Worm (Caenorhabditis elegans) whole organism, L4 larva: ENCODE results near the gene qdpr-1.
"Not testable (repeated sequence)": the region's sequence is repeated elsewhere in the genome, so short reads cannot be mapped to it uniquely, and the experiment has no call there.

Experiments
- D1046.2 ChIP-seq: fragments of 200-800 bp; sonication (Bioruptor generic); IDR thresholded peaks from 2 replicates; pipeline ENCODE4 v1.3.6; 2022; ENCODE audit warnings: missing genetic modification characterization, missing compliant biosample characterization
- F37D6.2 ChIP-seq: sonication (generic microtip); optimal IDR thresholded peaks from 2 replicates; lab custom pipeline; 2016; ENCODE audit warnings: mild to moderate bottlenecking, missing genetic modification characterization, missing compliant biosample characterization
- F44E2.7 ChIP-seq: fragments of 200-800 bp; sonication (Bioruptor generic); IDR thresholded peaks from 2 replicates; pipeline ENCODE4 v2.1.2; 2022; ENCODE audit warnings: missing genetic modification characterization, missing compliant biosample characterization
- T20F7.1 ChIP-seq: fragments of 200-800 bp; sonication (Bioruptor generic); optimal IDR thresholded peaks from 2 replicates; lab custom pipeline; 2018; ENCODE audit warnings: mild to moderate bottlenecking, missing genetic modification characterization, missing compliant biosample characterization
- T26A8.4 ChIP-seq: fragments of 200-800 bp; sonication (Bioruptor generic); IDR thresholded peaks from 2 replicates; pipeline ENCODE4 v1.3.6; 2022; ENCODE audit warnings: missing genetic modification characterization, missing compliant biosample characterization
- Y5F2A.4 ChIP-seq: fragments of 200-800 bp; sonication (Bioruptor generic); optimal IDR thresholded peaks from 2 replicates; lab custom pipeline; 2018; ENCODE audit warnings: mild to moderate bottlenecking, missing genetic modification characterization, missing compliant biosample characterization
- ceh-20 ChIP-seq: fragments of 200-800 bp; sonication (Bioruptor generic); IDR thresholded peaks from 2 replicates; pipeline ENCODE4 v1.3.6; 2022; ENCODE audit warnings: missing genetic modification reagents, missing genetic modification characterization, missing compliant biosample characterization
- ceh-32 ChIP-seq: sonication (generic microtip); optimal IDR thresholded peaks from 2 replicates; lab custom pipeline; 2016; ENCODE audit warnings: mild to moderate bottlenecking, missing genetic modification characterization, missing compliant biosample characterization; ENCODE audit not compliant: poor library complexity
- ceh-82 ChIP-seq: sonication (generic microtip); optimal IDR thresholded peaks from 2 replicates; lab custom pipeline; 2017; ENCODE audit warnings: missing biosample characterization, missing genetic modification characterization
- ctbp-1 ChIP-seq: fragments of 200-800 bp; sonication (Bioruptor generic); IDR thresholded peaks from 2 replicates; pipeline ENCODE4 v1.3.6; 2022; ENCODE audit warnings: missing genetic modification reagents, missing genetic modification characterization, missing compliant biosample characterization
- daf-12 ChIP-seq: fragments of 150-350 bp; optimal IDR thresholded peaks from 2 replicates; lab custom pipeline; 2014; ENCODE audit warnings: missing biosample characterization, missing genetic modification reagents, missing genetic modification characterization
- dpl-1 ChIP-seq: fragments of 150-350 bp; optimal IDR thresholded peaks from 2 replicates; lab custom pipeline; 2014; ENCODE audit warnings: missing biosample characterization, missing genetic modification reagents, missing genetic modification characterization
- egl-43 ChIP-seq: fragments of 200-800 bp; sonication (Bioruptor generic); IDR thresholded peaks from 2 replicates; pipeline ENCODE4 v1.3.6; 2022; ENCODE audit warnings: missing genetic modification reagents, missing genetic modification characterization, missing compliant biosample characterization
- fkh-10 ChIP-seq: fragments of 150-350 bp; optimal IDR thresholded peaks from 2 replicates; lab custom pipeline; 2014; ENCODE audit warnings: missing biosample characterization, missing genetic modification reagents, missing genetic modification characterization
- hmg-1.1 ChIP-seq: fragments of 200-800 bp; sonication (Bioruptor generic); IDR thresholded peaks from 2 replicates; pipeline ENCODE4 v1.3.6; 2022; ENCODE audit warnings: missing genetic modification reagents, missing genetic modification characterization, missing compliant biosample characterization
- jun-1 ChIP-seq: fragments of 150-350 bp; optimal IDR thresholded peaks from 2 replicates; lab custom pipeline; 2014; ENCODE audit warnings: missing biosample characterization, missing genetic modification reagents, missing genetic modification characterization
- lin-13 ChIP-seq: fragments of 150-350 bp; optimal IDR thresholded peaks from 2 replicates; lab custom pipeline; 2014; ENCODE audit warnings: missing biosample characterization, missing genetic modification reagents, missing genetic modification characterization
- lin-38 ChIP-seq: fragments of 200-800 bp; sonication (Bioruptor generic); IDR thresholded peaks from 2 replicates; pipeline ENCODE4 v1.3.6; 2022; ENCODE audit warnings: missing genetic modification reagents, missing genetic modification characterization, missing compliant biosample characterization
- lin-39 ChIP-seq: fragments of 150-350 bp; optimal IDR thresholded peaks from 2 replicates; lab custom pipeline; 2014; ENCODE audit warnings: missing biosample characterization, missing genetic modification reagents, missing genetic modification characterization
- lir-3 ChIP-seq: sonication (generic microtip); optimal IDR thresholded peaks from 2 replicates; lab custom pipeline; 2016; ENCODE audit warnings: mild to moderate bottlenecking, missing genetic modification characterization, missing compliant biosample characterization
- lsy-2 ChIP-seq, 2 experiments: fragments of 150-350 bp in 1 of 2; sonication (generic microtip) in 1 of 2; optimal IDR thresholded peaks; 2 replicates each; lab custom pipeline; 2014 to 2017; ENCODE audit warnings: missing biosample characterization in 2 of 2, missing genetic modification characterization in 2 of 2
- madf-9 ChIP-seq: fragments of 200-800 bp; sonication (Bioruptor generic); conservative IDR thresholded peaks from 2 replicates; pipeline ENCODE4 v1.3.6; 2022; ENCODE audit warnings: missing genetic modification reagents, missing genetic modification characterization, missing compliant biosample characterization
- mdt-29 ChIP-seq: fragments of 200-800 bp; sonication (Bioruptor generic); IDR thresholded peaks from 2 replicates; pipeline ENCODE4 v1.3.6; 2022; ENCODE audit warnings: missing genetic modification reagents, missing genetic modification characterization, missing compliant biosample characterization
- mep-1 ChIP-seq: fragments of 150-350 bp; sonication (generic microtip); optimal IDR thresholded peaks from 3 replicates; lab custom pipeline; 2014; ENCODE audit warnings: missing biosample characterization, missing genetic modification characterization
- mxl-3 ChIP-seq: fragments of 200-800 bp; sonication (Bioruptor generic); optimal IDR thresholded peaks from 2 replicates; lab custom pipeline; 2018; ENCODE audit warnings: mild to moderate bottlenecking, missing genetic modification characterization, missing compliant biosample characterization
- nhr-102 ChIP-seq: sonication (generic microtip); optimal IDR thresholded peaks from 2 replicates; lab custom pipeline; 2016; ENCODE audit warnings: mild to moderate bottlenecking, missing genetic modification characterization, moderate library complexity, missing compliant biosample characterization
- nhr-42 ChIP-seq: fragments of 200-800 bp; sonication (Bioruptor generic); IDR thresholded peaks from 2 replicates; pipeline ENCODE4 v1.3.6; 2022; ENCODE audit warnings: missing genetic modification characterization, missing compliant biosample characterization
- nhr-48 ChIP-seq: sonication (generic microtip); optimal IDR thresholded peaks from 2 replicates; lab custom pipeline; 2016; ENCODE audit warnings: mild to moderate bottlenecking, missing genetic modification characterization, missing compliant biosample characterization
- nhr-77 ChIP-seq: fragments of 150-350 bp; optimal IDR thresholded peaks from 2 replicates; lab custom pipeline; 2014; ENCODE audit warnings: missing biosample characterization, missing genetic modification characterization
- pha-4 ChIP-seq, 2 experiments: fragments of 150-350 bp in 1 of 2; fragments of 200-800 bp in 1 of 2; sonication (Bioruptor generic) in 1 of 2; IDR thresholded peaks in 1 of 2; optimal IDR thresholded peaks in 1 of 2; 2 replicates each; pipeline versions ENCODE4 v1.3.6 to Lab custom; 2014 to 2022; ENCODE audit warnings: missing genetic modification characterization in 2 of 2, missing genetic modification reagents in 2 of 2, missing biosample characterization in 1 of 2, missing compliant biosample characterization in 1 of 2
- rbr-2 ChIP-seq: sonication (generic microtip); optimal IDR thresholded peaks from 2 replicates; lab custom pipeline; 2016; ENCODE audit warnings: missing genotype, missing genetic modification characterization, missing compliant biosample characterization
- spr-1 ChIP-seq: sonication (generic microtip); optimal IDR thresholded peaks from 2 replicates; lab custom pipeline; 2016; ENCODE audit warnings: mild to moderate bottlenecking, missing genetic modification characterization, missing compliant biosample characterization
- unc-130 ChIP-seq: sonication (generic microtip); optimal IDR thresholded peaks from 2 replicates; lab custom pipeline; 2016; ENCODE audit warnings: missing genetic modification reagents, missing genetic modification characterization, missing compliant biosample characterization
- unc-39 ChIP-seq: sonication (generic microtip); optimal IDR thresholded peaks from 2 replicates; lab custom pipeline; 2017; ENCODE audit warnings: missing biosample characterization, missing genetic modification characterization
- unc-62 ChIP-seq, 3 experiments: fragments of 150-350 bp in 1 of 3; sonication (generic microtip); optimal IDR thresholded peaks in 2 of 3; peaks in 1 of 3; 1 replicate in 1 of 3; 2 replicates in 2 of 3; lab custom pipeline; 2014 to 2017; ENCODE audit warnings: missing biosample characterization in 3 of 3, missing genetic modification characterization in 3 of 3, missing genetic modification reagents in 3 of 3, missing genotype in 1 of 3
- vab-7 ChIP-seq: fragments of 200-800 bp; sonication (Bioruptor generic); IDR thresholded peaks from 2 replicates; pipeline ENCODE4 v1.3.6; 2022; ENCODE audit warnings: missing genetic modification reagents, missing genetic modification characterization, missing compliant biosample characterization
- zip-11 ChIP-seq: fragments of 200-800 bp; sonication (Bioruptor generic); IDR thresholded peaks from 2 replicates; pipeline ENCODE4 v1.3.6; 2022; ENCODE audit warnings: missing genetic modification characterization, missing compliant biosample characterization
- ztf-11 ChIP-seq: fragments of 150-350 bp; optimal IDR thresholded peaks from 2 replicates; lab custom pipeline; 2014; ENCODE audit warnings: missing biosample characterization, missing genetic modification characterization
- ztf-7 ChIP-seq: fragments of 150-350 bp; optimal IDR thresholded peaks from 2 replicates; lab custom pipeline; 2014; ENCODE audit warnings: missing biosample characterization, missing genetic modification characterization

The qdpr-1 gene

DNA sequence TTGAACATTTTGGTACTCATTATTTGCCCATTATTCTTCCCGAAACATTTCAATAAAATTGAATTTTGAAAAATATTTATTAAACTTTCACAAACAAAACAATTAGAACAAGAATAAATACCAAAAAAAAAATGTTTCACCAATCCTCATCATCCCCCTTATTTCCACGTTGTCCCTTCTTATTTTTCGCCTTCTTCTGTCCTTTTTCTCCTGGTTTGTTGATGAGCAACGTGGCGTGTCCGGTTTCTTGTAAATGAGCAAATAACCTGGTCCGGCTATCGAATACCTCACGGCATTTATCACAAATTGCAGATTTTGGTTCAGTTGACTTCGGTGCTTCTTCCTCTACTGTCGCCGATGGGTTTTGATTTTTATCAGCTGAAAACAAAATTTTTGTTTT, 2.9 kb upstream of the qdpr-1 start (continued):
- TF ChIP-seq Y5F2A.4: no peak
- TF ChIP-seq T26A8.4 (GFP tag; lab: Robert Waterston, UW): no peak
- TF ChIP-seq, all 104 proteins: peak for 0

DNA sequence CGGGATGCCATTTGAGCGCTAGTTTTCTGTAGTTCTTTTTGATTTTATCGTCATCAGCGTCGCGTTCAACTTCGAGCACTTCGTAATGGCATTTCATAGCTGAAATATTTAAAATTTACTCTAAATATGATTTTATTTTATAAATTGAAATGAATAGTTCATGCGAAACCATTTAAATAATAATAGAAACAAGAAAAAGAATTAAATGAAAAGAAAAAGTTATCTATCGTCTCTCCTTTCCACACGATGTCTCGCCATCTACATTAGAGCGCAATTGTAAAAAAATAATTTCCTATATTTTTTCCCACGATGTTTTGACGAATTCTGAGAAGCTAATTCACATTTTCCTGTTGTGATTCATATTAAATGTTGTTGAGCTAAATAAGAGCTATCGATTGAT, 471 bp upstream of the qdpr-1 start, which contains the start of gene dnj-17:
dnj-17 (minus strand) TSS at position 101 of the 400 bp plus-strand sequence.
- TF ChIP-seq hmg-1.1 (GFP tag; lab: Robert Waterston, UW) (no peak), lsy-2 (tag; optimal IDR thresholded peaks at IDR 0.05; lab: Kevin White, UChicago) (no peak), ceh-82 (no peak), unc-130 (no peak), ceh-20 (GFP tag; lab: Robert Waterston, UW) (no peak), madf-9 (GFP tag; lab: Robert Waterston, UW) (no peak), unc-39 (tag; lab: Kevin White, UChicago) (no peak)

DNA sequence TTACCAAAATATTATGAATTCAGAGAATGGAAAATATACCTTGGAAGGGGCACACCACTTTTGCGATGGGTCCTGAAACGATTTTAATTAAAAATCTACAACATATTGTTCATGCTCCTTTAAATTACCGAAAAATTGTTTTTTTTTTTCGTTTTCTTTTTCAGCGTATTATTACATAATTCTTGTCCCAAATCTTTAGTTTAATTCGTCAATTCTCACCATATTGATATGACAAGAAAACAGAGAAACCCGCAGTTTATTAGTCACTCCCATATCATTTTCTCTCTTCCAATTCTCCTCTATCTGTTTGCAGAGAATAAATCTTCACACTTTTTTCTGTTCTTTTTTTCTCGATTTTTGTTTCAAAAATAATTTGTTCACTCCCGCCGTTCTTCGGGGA, 1.6 kb downstream of the qdpr-1 start, which contains the start of gene F11F1.1:
F11F1.1 (plus strand) TSS at position 301 of the 400 bp plus-strand sequence.
- TF ChIP-seq D1046.2 (no peak), daf-12 (tag; lab: Kevin White, UChicago) (no peak), F44E2.7 (GFP tag; lab: Robert Waterston, UW) (no peak), ztf-7 (tag; lab: Kevin White, UChicago) (no peak), dpl-1 (GFP tag; lab: Kevin White, UChicago) (no peak), fkh-10 (GFP tag; lab: Kevin White, UChicago) (no peak)

DNA sequence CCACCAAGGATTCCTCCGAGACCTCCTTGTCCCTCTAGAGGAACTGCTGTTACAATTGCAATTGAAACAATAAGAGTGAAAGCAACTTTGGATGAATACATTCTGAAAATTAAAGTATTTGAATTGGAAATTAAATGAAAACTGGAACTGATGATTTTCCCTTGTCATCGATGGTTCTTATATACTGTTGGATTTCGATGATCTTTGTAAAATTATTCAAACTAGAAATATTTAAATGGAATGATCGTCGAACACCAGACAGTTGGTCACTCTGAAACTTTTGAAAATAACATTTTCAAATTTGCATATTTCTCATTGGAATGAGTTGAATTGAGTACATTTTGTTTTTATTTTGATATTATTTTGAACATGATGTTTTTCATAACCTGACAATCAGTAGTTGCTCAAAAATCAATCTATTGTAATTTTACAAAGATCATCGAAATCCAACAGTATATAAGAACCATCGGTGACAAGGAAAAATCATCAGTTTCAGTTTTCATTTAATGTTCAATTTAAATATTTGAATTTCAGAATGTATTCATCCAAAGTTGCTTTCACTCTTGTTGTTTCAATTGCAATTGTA, 8.1 kb downstream of the qdpr-1 start, which contains the start of the genes srlf-9 and srlf-10:
srlf-9 (minus strand) TSS at position 101 of the 586 bp plus-strand sequence.
srlf-10 (plus strand) TSS at position 536 of the 586 bp plus-strand sequence.
- not testable (repeated sequence) for TF ChIP-seq mep-1 (tag; lab: Kevin White, UChicago); egl-43 (GFP tag; lab: Robert Waterston, UW); T26A8.4 (GFP tag; lab: Robert Waterston, UW)
- TF ChIP-seq, all 104 proteins: peak for 0; not testable (repeated sequence) for 104

DNA sequence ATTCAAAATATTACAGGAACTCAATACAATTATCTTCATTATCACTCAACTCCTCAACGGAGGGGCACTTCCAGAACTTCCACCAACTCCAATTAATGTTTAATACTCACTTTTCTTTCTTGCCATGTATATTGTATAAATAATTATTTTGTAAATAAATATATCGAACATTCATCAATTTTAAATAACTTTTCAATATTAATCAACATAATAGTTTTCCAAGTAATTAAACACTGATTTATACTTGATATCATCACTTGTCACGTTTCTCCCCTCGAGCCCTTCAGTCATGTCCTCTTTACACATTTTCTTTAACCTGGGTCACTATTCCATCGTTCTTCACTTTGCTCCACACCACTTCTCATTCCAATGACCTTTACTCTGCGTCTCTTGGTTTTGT, 9.2 kb downstream of the qdpr-1 start, which contains the start of gene mig-18:
mig-18 (plus strand) TSS at position 301 of the 400 bp plus-strand sequence.
- no peak for TF ChIP-seq T20F7.1 (GFP tag; lab: Kevin White, UChicago)
- no peak for TF ChIP-seq nhr-42 (GFP tag; lab: Robert Waterston, UW)
- TF ChIP-seq ctbp-1 (GFP tag; lab: Robert Waterston, UW): no peak
- no peak for TF ChIP-seq nhr-48 (tag; lab: Kevin White, UChicago)
- TF ChIP-seq lin-38 (GFP tag; lab: Robert Waterston, UW): no peak
- TF ChIP-seq lir-3 (tag; lab: Kevin White, UChicago): no peak

DNA sequence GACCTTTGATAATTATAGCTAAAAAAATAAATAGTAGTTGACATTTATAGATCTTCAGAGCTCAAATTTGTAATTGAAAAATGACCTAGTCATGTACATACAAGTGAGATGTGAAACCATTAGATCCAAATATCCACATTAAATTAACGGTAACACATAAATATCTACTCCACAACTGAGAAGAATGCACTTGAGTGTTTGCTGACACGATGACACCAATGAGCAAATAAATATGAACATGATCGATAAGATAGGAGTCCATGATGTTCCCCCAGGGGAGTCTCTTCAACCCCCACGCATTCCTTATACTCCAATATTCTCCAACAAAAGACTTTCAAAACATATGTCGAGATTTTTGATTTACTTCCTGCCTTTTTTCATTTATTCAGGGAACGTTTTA, 10.7 kb downstream of the qdpr-1 start, which contains the start of gene ttr-52:
ttr-52 (plus strand) TSS at position 301 of the 400 bp plus-strand sequence.
- TF ChIP-seq F44E2.7 (GFP tag; lab: Robert Waterston, UW) (no peak), lin-13 (GFP tag; lab: Kevin White, UChicago) (no peak), jun-1 (tag; lab: Kevin White, UChicago) (no peak), unc-62 (GFP tag; optimal IDR thresholded peaks at IDR 0.05 in 1 of 2; lab: Kevin White, UChicago) (no peak), unc-62 (tag; optimal IDR thresholded peaks at IDR 0.05; lab: Kevin White, UChicago) (no peak), vab-7 (GFP tag; lab: Robert Waterston, UW) (no peak), ztf-11 (tag; lab: Kevin White, UChicago) (no peak), mdt-29 (GFP tag; lab: Robert Waterston, UW) (no peak), rbr-2 (tag; lab: Kevin White, UChicago) (no peak), zip-11 (GFP tag; lab: Robert Waterston, UW) (no peak), nhr-102 (tag; lab: Kevin White, UChicago) (no peak), lir-3 (tag; lab: Kevin White, UChicago) (no peak), egl-43 (GFP tag; lab: Robert Waterston, UW) (no peak), F37D6.2 (no peak), nhr-77 (tag; lab: Kevin White, UChicago) (no peak), pha-4 (GFP tag; IDR thresholded peaks at IDR 0.05; lab: Robert Waterston, UW) (no peak), pha-4 (tag; optimal IDR thresholded peaks at IDR 0.05; lab: Kevin White, UChicago) (no peak), lin-39 (no peak), spr-1 (no peak), mxl-3 (GFP tag; lab: Kevin White, UChicago) (no peak), ceh-32 (tag; lab: Kevin White, UChicago) (no peak), dpl-1 (GFP tag; lab: Kevin White, UChicago) (no peak)
